Fruit fly (Drosophila melanogaster) whole organism, prepupa: Measurements from ENCODE around the gene CG15255.

ENCODE experiments used
- OdsH ChIP-seq: fragments of 200-800 bp; sonication (Bioruptor generic); optimal IDR thresholded peaks from 3 replicates; lab custom pipeline; 2016; ENCODE audit warnings: missing biosample characterization, missing genetic modification characterization
- Sox15 ChIP-seq: fragments of 200-800 bp; sonication (Bioruptor generic); optimal IDR thresholded peaks from 3 replicates; lab custom pipeline; 2016; ENCODE audit warnings: missing biosample characterization, missing genetic modification characterization

dm6 chr2L:15613285-15613912 lies 1.9 kb upstream of the CG15255 start, which contains the start of gene Semp1:
- TF ChIP-seq Sox15 (GFP tag; lab: Kevin White, UChicago) (no peak), OdsH (GFP tag; lab: Kevin White, UChicago) (no peak)
